Fruit fly (Drosophila melanogaster) whole organism, embryonic: ENCODE measurements around the gene CG31104.

Experiments
- Adf1 ChIP-seq: fragments of 200-800 bp; sonication (Bioruptor generic); IDR thresholded peaks from 2 replicates; pipeline ENCODE4 v1.3.6; 2022; ENCODE audit warnings: missing biosample characterization, missing genetic modification characterization
- BtbVII ChIP-seq: fragments of 200-800 bp; sonication (Bioruptor generic); optimal IDR thresholded peaks from 3 replicates; lab custom pipeline; 2017; ENCODE audit warnings: missing biosample characterization, mild to moderate bottlenecking, missing genetic modification characterization
- CG10366 ChIP-seq: fragments of 200-800 bp; sonication (Bioruptor generic); IDR thresholded peaks from 2 replicates; pipeline ENCODE4 v1.3.6; 2022; ENCODE audit warnings: missing biosample characterization, missing genetic modification characterization
- CG12071 ChIP-seq: fragments of 200-800 bp; sonication (Bioruptor generic); optimal IDR thresholded peaks from 3 replicates; lab custom pipeline; 2018; ENCODE audit warnings: missing biosample characterization, mild to moderate bottlenecking, missing genetic modification characterization
- CG15479 ChIP-seq: fragments of 200-800 bp; sonication (Bioruptor generic); optimal IDR thresholded peaks from 3 replicates; lab custom pipeline; 2019; ENCODE audit warnings: missing biosample characterization, mild to moderate bottlenecking, missing genetic modification characterization, moderate library complexity
- CG15514 ChIP-seq: fragments of 200-800 bp; sonication (Bioruptor generic); optimal IDR thresholded peaks from 3 replicates; lab custom pipeline; 2017; ENCODE audit warnings: missing biosample characterization, missing genetic modification characterization, mild to moderate bottlenecking, moderate library complexity, missing genetic modification reagents
- CG31365 ChIP-seq: fragments of 200-800 bp; sonication (Bioruptor generic); optimal IDR thresholded peaks from 2 replicates; lab custom pipeline; 2018; ENCODE audit warnings: missing biosample characterization, mild to moderate bottlenecking, missing genetic modification characterization
- CG34224 ChIP-seq: fragments of 200-800 bp; sonication (Bioruptor generic); IDR thresholded peaks from 3 replicates; pipeline ENCODE4 v1.3.6; 2022; ENCODE audit warnings: missing biosample characterization, missing genetic modification characterization; ENCODE audit not compliant: partially characterized antibody
- CG3838 ChIP-seq: fragments of 200-800 bp; sonication (Bioruptor generic); optimal IDR thresholded peaks from 3 replicates; lab custom pipeline; 2016; ENCODE audit warnings: missing biosample characterization, missing genetic modification characterization
- CG3847 ChIP-seq: fragments of 200-800 bp; sonication (Bioruptor generic); IDR thresholded peaks from 2 replicates; pipeline ENCODE4 v1.3.6; 2022; ENCODE audit warnings: missing biosample characterization, missing genetic modification characterization
- CG4328 ChIP-seq: fragments of 200-800 bp; sonication (Bioruptor generic); optimal IDR thresholded peaks from 3 replicates; lab custom pipeline; 2017; ENCODE audit warnings: missing biosample characterization, missing genetic modification reagents, missing genetic modification characterization
- CG4820 ChIP-seq: fragments of 200-800 bp; sonication (Bioruptor generic); optimal IDR thresholded peaks from 3 replicates; lab custom pipeline; 2016; ENCODE audit warnings: missing biosample characterization, missing genetic modification characterization
- CG5245 ChIP-seq: fragments of 200-800 bp; sonication (Bioruptor generic); optimal IDR thresholded peaks from 3 replicates; lab custom pipeline; 2016; ENCODE audit warnings: missing biosample characterization, missing genetic modification characterization
- CG7357 ChIP-seq: fragments of 200-800 bp; sonication (Bioruptor generic); IDR thresholded peaks from 3 replicates; pipeline ENCODE4 v1.3.6; 2022; ENCODE audit warnings: missing biosample characterization, missing genetic modification characterization
- CG7839 ChIP-seq: fragments of 200-800 bp; sonication (Bioruptor generic); optimal IDR thresholded peaks from 3 replicates; lab custom pipeline; 2018; ENCODE audit warnings: missing biosample characterization, mild to moderate bottlenecking, missing genetic modification characterization, moderate library complexity
- CG8089 ChIP-seq: fragments of 200-800 bp; sonication (Bioruptor generic); optimal IDR thresholded peaks from 3 replicates; lab custom pipeline; 2016; ENCODE audit warnings: missing biosample characterization, missing genetic modification characterization
- CG8765 ChIP-seq: fragments of 200-800 bp; sonication (Bioruptor generic); IDR thresholded peaks from 2 replicates; pipeline ENCODE4 v1.3.6; 2022; ENCODE audit warnings: missing biosample characterization, missing genetic modification characterization
- CHES-1-like ChIP-seq: fragments of 200-800 bp; sonication (Bioruptor generic); optimal IDR thresholded peaks from 2 replicates; lab custom pipeline; 2016; ENCODE audit warnings: missing biosample characterization, missing genetic modification characterization
- Camta ChIP-seq: fragments of 200-800 bp; sonication (Bioruptor generic); optimal IDR thresholded peaks from 2 replicates; lab custom pipeline; 2016; ENCODE audit warnings: missing biosample characterization, missing genetic modification characterization
- D ChIP-seq, 2 experiments: fragments of 200-800 bp in 1 of 2; fragments of >200 bp in 1 of 2; sonication (Bioruptor generic) in 1 of 2; optimal IDR thresholded peaks; 2 replicates in 1 of 2; 3 replicates in 1 of 2; lab custom pipeline; 2017; ENCODE audit warnings: mild to moderate bottlenecking in 1 of 2, missing biosample characterization in 1 of 2, missing genetic modification characterization in 1 of 2, missing genetic modification reagents in 1 of 2
- Doc2 ChIP-seq: fragments of 200-800 bp; sonication (Bioruptor generic); IDR thresholded peaks from 2 replicates; pipeline ENCODE4 v1.3.6; 2022; ENCODE audit warnings: missing biosample characterization, missing genetic modification characterization
- HHEX ChIP-seq: fragments of 200-800 bp; sonication (Bioruptor generic); optimal IDR thresholded peaks from 3 replicates; lab custom pipeline; 2017; ENCODE audit warnings: missing biosample characterization, mild to moderate bottlenecking, missing genetic modification characterization, missing genetic modification reagents
- Hr51 ChIP-seq, 2 experiments: fragments of 200-800 bp; sonication (Bioruptor generic); optimal IDR thresholded peaks; 2 replicates in 1 of 2; 3 replicates in 1 of 2; lab custom pipeline; 2016 to 2018; ENCODE audit warnings: missing biosample characterization in 2 of 2, missing genetic modification characterization in 2 of 2, mild to moderate bottlenecking in 1 of 2, moderate library complexity in 1 of 2
- Oaz ChIP-seq: fragments of 200-800 bp; sonication (Bioruptor generic); IDR thresholded peaks from 2 replicates; pipeline ENCODE4 v1.3.6; 2022; ENCODE audit warnings: missing biosample characterization, missing genetic modification characterization
- Ptx1 ChIP-seq: fragments of 200-800 bp; sonication (Bioruptor generic); IDR thresholded peaks from 2 replicates; pipeline ENCODE4 v1.3.6; 2022; ENCODE audit warnings: missing biosample characterization, missing genetic modification characterization
- Sry-δ ChIP-seq: fragments of 200-800 bp; sonication (Bioruptor generic); optimal IDR thresholded peaks from 2 replicates; lab custom pipeline; 2016; ENCODE audit warnings: missing biosample characterization, missing genetic modification characterization
- TFAM ChIP-seq: fragments of 200-800 bp; sonication (Bioruptor generic); optimal IDR thresholded peaks from 2 replicates; lab custom pipeline; 2017; ENCODE audit warnings: missing biosample characterization, missing genetic modification characterization, inconsistent platforms
- aop ChIP-seq: fragments of 200-800 bp; sonication (Bioruptor generic); IDR thresholded peaks from 2 replicates; pipeline ENCODE4 v1.3.6; 2022; ENCODE audit warnings: missing biosample characterization, missing genetic modification characterization
- br ChIP-seq: fragments of >200 bp; optimal IDR thresholded peaks from 2 replicates; lab custom pipeline; 2017
- crc ChIP-seq: fragments of 200-800 bp; sonication (Bioruptor generic); optimal IDR thresholded peaks from 2 replicates; lab custom pipeline; 2016; ENCODE audit warnings: missing biosample characterization, missing genetic modification characterization
- fd96Cb ChIP-seq: fragments of 200-800 bp; sonication (Bioruptor generic); optimal IDR thresholded peaks from 2 replicates; lab custom pipeline; 2018; ENCODE audit warnings: missing biosample characterization, mild to moderate bottlenecking, missing genetic modification characterization, moderate library complexity
- ftz-f1 ChIP-seq: fragments of 200-800 bp; sonication (Bioruptor generic); optimal IDR thresholded peaks from 2 replicates; lab custom pipeline; 2016; ENCODE audit warnings: missing biosample characterization, missing genetic modification characterization
- grau ChIP-seq: fragments of 200-800 bp; optimal IDR thresholded peaks from 3 replicates; lab custom pipeline; 2019; ENCODE audit warnings: missing biosample characterization, mild to moderate bottlenecking, missing genetic modification characterization, moderate library complexity
- hb ChIP-seq: fragments of 200-800 bp; sonication (Bioruptor generic); IDR thresholded peaks from 3 replicates; pipeline ENCODE4 v1.3.6; 2022; ENCODE audit warnings: missing biosample characterization, missing genetic modification characterization; ENCODE audit not compliant: partially characterized antibody
- insv ChIP-seq, 2 experiments: fragments of 200-800 bp; sonication (Bioruptor generic); optimal IDR thresholded peaks; 3 replicates each; lab custom pipeline; 2016 to 2018; ENCODE audit warnings: missing biosample characterization in 2 of 2, missing genetic modification characterization in 2 of 2
- lab ChIP-seq: fragments of 200-800 bp; sonication (Bioruptor generic); optimal IDR thresholded peaks from 3 replicates; lab custom pipeline; 2017; ENCODE audit warnings: missing biosample characterization, missing genetic modification characterization, mild to moderate bottlenecking, moderate library complexity, missing genetic modification reagents
- nerfin-2 ChIP-seq: fragments of 200-800 bp; sonication (Bioruptor generic); IDR thresholded peaks from 2 replicates; pipeline ENCODE4 v1.3.6; 2022; ENCODE audit warnings: missing biosample characterization, missing genetic modification characterization; ENCODE audit not compliant: partially characterized antibody
- pfk ChIP-seq: fragments of 200-800 bp; sonication (Bioruptor generic); optimal IDR thresholded peaks from 2 replicates; lab custom pipeline; 2018; ENCODE audit warnings: missing biosample characterization, mild to moderate bottlenecking, missing genetic modification characterization, moderate library complexity
- sc ChIP-seq, 3 experiments: fragments of >200 bp in 2 of 3; fragments of 200-800 bp in 1 of 3; sonication (Bioruptor generic) in 1 of 3; optimal IDR thresholded peaks; 2 replicates in 2 of 3; 3 replicates in 1 of 3; lab custom pipeline; 2017; ENCODE audit warnings: mild to moderate bottlenecking in 1 of 3, missing biosample characterization in 1 of 3, missing genetic modification characterization in 1 of 3, missing genetic modification reagents in 1 of 3
- sima ChIP-seq: fragments of 200-800 bp; sonication (Bioruptor generic); optimal IDR thresholded peaks from 2 replicates; lab custom pipeline; 2016; ENCODE audit warnings: missing biosample characterization, missing genetic modification characterization
- so ChIP-seq: fragments of 200-800 bp; sonication (Bioruptor generic); IDR thresholded peaks from 3 replicates; pipeline ENCODE4 v1.3.6; 2022; ENCODE audit warnings: missing biosample characterization, missing genetic modification characterization
- stc ChIP-seq: fragments of 200-800 bp; sonication (Bioruptor generic); IDR thresholded peaks from 2 replicates; pipeline ENCODE4 v1.3.6; 2022; ENCODE audit warnings: missing biosample characterization, missing genetic modification characterization
- stwl ChIP-seq: fragments of 200-800 bp; sonication (Bioruptor generic); optimal IDR thresholded peaks from 3 replicates; lab custom pipeline; 2018; ENCODE audit warnings: missing biosample characterization, mild to moderate bottlenecking, missing genetic modification characterization, moderate library complexity
- tll ChIP-seq, 2 experiments: fragments of 200-800 bp in 1 of 2; fragments of >200 bp in 1 of 2; sonication (Bioruptor generic) in 1 of 2; optimal IDR thresholded peaks; 2 replicates each; lab custom pipeline; 2017 to 2019; ENCODE audit warnings: missing biosample characterization in 2 of 2, missing genetic modification characterization in 2 of 2, mild to moderate bottlenecking in 1 of 2, moderate library complexity in 1 of 2
- tup ChIP-seq: fragments of 200-800 bp; sonication (Bioruptor generic); optimal IDR thresholded peaks from 2 replicates; lab custom pipeline; 2016; ENCODE audit warnings: missing biosample characterization, mild to moderate bottlenecking, missing genetic modification characterization, moderate library complexity
- usp ChIP-seq: fragments of >200 bp; optimal IDR thresholded peaks from 2 replicates; lab custom pipeline; 2017; ENCODE audit warnings: missing biosample characterization, missing genetic modification characterization
- wek ChIP-seq: fragments of 200-800 bp; sonication (Bioruptor generic); optimal IDR thresholded peaks from 3 replicates; lab custom pipeline; 2018; ENCODE audit warnings: missing biosample characterization, mild to moderate bottlenecking, missing genetic modification characterization, moderate library complexity
- yki ChIP-seq: fragments of >200 bp; optimal IDR thresholded peaks from 3 replicates; lab custom pipeline; 2018
- zfh2 ChIP-seq: fragments of 200-800 bp; sonication (Bioruptor generic); optimal IDR thresholded peaks from 2 replicates; lab custom pipeline; 2016; ENCODE audit warnings: missing biosample characterization, missing genetic modification characterization

The CG31104 gene

DNA sequence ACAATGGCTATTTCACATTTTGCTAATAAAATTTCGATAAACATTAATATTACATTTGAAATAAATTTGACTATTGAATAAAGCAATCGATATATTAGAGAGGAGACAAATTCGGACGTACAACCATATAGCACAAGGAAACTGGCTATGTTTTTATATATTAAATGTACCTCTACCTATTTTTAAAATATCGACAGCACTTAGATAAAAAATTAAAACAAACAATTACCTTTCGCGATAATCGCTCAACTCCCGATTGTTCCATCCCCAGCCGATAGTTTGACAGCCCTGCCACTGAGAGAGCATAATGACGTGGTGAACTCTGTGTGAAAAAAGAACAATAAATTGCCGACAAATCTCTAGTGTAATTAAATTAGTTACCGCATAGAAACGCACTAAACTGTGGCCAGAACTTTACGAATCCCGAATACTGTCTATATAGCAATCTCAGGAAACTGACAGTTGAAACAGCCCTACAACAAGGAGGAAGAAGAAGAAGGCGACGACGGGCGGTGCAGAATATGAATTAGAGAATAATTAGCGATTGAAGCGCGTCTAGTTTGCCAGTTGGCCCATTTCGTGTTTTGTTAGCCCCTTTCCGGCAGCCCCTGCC, 26.5 kb upstream of the CG31104 start, which contains the start of gene CG11857 (continued):
- peak; percentile 99 for TF ChIP-seq CG3847 (GFP tag; lab: Robert Waterston, UW)
- TF ChIP-seq Oaz (GFP tag; lab: Robert Waterston, UW): peak; percentile 98
- TF ChIP-seq sc (optimal IDR thresholded peaks at IDR 0.05; lab: Kevin White, UChicago): no peak
- peak; percentile 94 for TF ChIP-seq sc (GFP tag; optimal IDR thresholded peaks at IDR 0.05; lab: Kevin White, UChicago)
- peak; percentile 91 for TF ChIP-seq BtbVII (GFP tag; lab: Kevin White, UChicago)
- TF ChIP-seq CG4328 (GFP tag; lab: Kevin White, UChicago): peak; percentile 91
- TF ChIP-seq zfh2 (GFP tag; lab: Kevin White, UChicago): peak; percentile 99
- peak; percentile 45 to 68 for TF ChIP-seq tll (GFP tag; optimal IDR thresholded peaks at IDR 0.05; lab: Kevin White, UChicago)
- peak; percentile 73 for TF ChIP-seq TFAM (GFP tag; lab: Kevin White, UChicago)
- TF ChIP-seq CG7357 (GFP tag; lab: Robert Waterston, UW): peak; percentile 95
- peak; percentile 99 for TF ChIP-seq nerfin-2 (GFP tag; lab: Robert Waterston, UW)
- TF ChIP-seq grau (tag; lab: Kevin White, UChicago): peak; percentile 97
- peak; percentile 37 for TF ChIP-seq pfk (GFP tag; lab: Kevin White, UChicago)
- TF ChIP-seq Ptx1 (GFP tag; lab: Robert Waterston, UW): peak; percentile 99
- TF ChIP-seq CG12071: peak; percentile 89
- peak; percentile 99 for TF ChIP-seq CG10366 (GFP tag; lab: Robert Waterston, UW)
- TF ChIP-seq so: peak; percentile 97
- TF ChIP-seq fd96Cb (tag; lab: Kevin White, UChicago): peak; percentile 98
- TF ChIP-seq Camta (GFP tag; lab: Kevin White, UChicago): peak; percentile 98
- TF ChIP-seq Doc2 (GFP tag; lab: Robert Waterston, UW): peak; percentile 97
- no peak for TF ChIP-seq yki (lab: Kevin White, UChicago)
- TF ChIP-seq CG31365 (tag; lab: Kevin White, UChicago): peak; percentile 83
- TF ChIP-seq CG5245 (GFP tag; lab: Kevin White, UChicago): peak; percentile 98
- peak; percentile 93 for TF ChIP-seq CG15514 (GFP tag; lab: Kevin White, UChicago)
- peak; percentile 98 for TF ChIP-seq CG8765 (GFP tag; lab: Robert Waterston, UW)
- peak; percentile 89 for TF ChIP-seq Adf1 (GFP tag; lab: Robert Waterston, UW)
- peak; percentile 98 for TF ChIP-seq stc (GFP tag; lab: Robert Waterston, UW)
- TF ChIP-seq insv (GFP tag; optimal IDR thresholded peaks at IDR 0.05; lab: Kevin White, UChicago): peak in 1 of 2 experiments; percentile 77
- TF ChIP-seq CG15479 (GFP tag; lab: Kevin White, UChicago): peak; percentile 30
- TF ChIP-seq ftz-f1: peak; percentile 91
- peak; percentile 95 for TF ChIP-seq CG3838
- peak; percentile 79 for TF ChIP-seq wek (GFP tag; lab: Kevin White, UChicago)
- TF ChIP-seq hb (GFP tag; lab: Robert Waterston, UW): peak; percentile 100
- TF ChIP-seq CG4820 (GFP tag; lab: Kevin White, UChicago): peak; percentile 97
- TF ChIP-seq CG7839 (tag; lab: Kevin White, UChicago): peak; percentile 98
- TF ChIP-seq lab: peak; percentile 98
- peak; percentile 96 to 99 for TF ChIP-seq Hr51 (GFP tag; optimal IDR thresholded peaks at IDR 0.05; lab: Kevin White, UChicago)
- TF ChIP-seq stwl (tag; lab: Kevin White, UChicago): peak; percentile 91
- TF ChIP-seq aop (GFP tag; lab: Robert Waterston, UW): peak; percentile 96
- peak; percentile 100 for TF ChIP-seq CG34224
- TF ChIP-seq CG8089 (GFP tag; lab: Kevin White, UChicago): peak; percentile 97
- TF ChIP-seq HHEX: peak; percentile 96
- peak; percentile 95 for TF ChIP-seq crc (GFP tag; lab: Kevin White, UChicago)
- TF ChIP-seq Sry-δ (GFP tag; lab: Kevin White, UChicago): peak; percentile 99
- TF ChIP-seq D (optimal IDR thresholded peaks at IDR 0.05; lab: Kevin White, UChicago): no peak
- TF ChIP-seq D (GFP tag; optimal IDR thresholded peaks at IDR 0.05; lab: Kevin White, UChicago): peak; percentile 96
- TF ChIP-seq CHES-1-like (GFP tag; lab: Kevin White, UChicago): peak; percentile 97
- no peak for TF ChIP-seq br
- TF ChIP-seq usp (GFP tag; lab: Kevin White, UChicago): no peak
- peak; percentile 90 for TF ChIP-seq sima (GFP tag; lab: Kevin White, UChicago)
- peak; percentile 94 for TF ChIP-seq tup (GFP tag; lab: Kevin White, UChicago)
